Fruit fly (Drosophila melanogaster): ENCODE measurements around the gene dsx-c73A.

DNA sequence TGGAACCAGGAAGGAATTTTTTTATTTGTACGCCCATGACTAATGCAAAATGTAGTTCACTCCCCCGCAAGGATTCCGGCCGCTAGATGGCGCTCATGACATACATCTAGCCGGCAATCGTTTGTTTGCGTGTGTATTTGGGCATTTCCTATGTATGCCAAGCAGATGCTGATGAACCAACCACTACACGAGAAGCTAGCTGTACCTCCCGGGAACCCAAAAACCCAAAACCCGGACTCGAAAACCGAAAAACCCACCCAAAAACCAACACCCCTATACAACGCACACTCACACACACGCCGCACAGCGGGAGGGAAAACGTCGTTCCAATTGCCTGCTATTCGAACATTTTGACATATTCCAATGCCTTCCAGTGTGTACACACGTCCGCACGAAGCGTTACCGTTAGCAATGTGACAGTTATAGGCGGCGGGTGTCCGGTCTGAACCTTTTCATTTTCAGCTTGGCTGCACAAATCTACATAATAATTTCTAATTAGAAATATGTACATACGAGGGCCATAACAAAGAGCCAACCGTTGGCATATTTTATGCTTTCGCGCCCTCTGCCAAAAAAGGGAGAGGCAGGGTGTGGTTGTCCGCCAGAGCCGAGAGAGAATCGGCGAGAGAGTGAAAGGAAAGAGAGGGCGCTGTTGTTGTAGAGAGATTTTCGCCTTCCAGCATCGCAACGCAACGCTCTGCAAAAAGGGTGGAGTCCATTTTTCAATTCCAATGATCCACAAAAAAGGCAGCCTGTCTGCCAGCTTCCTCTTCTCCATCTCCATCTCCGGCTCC, 43.7 kb downstream of the dsx-c73A start:
- TF ChIP-seq insv (optimal IDR thresholded peaks at IDR 0.05), result no peak
- TF ChIP-seq Myc (optimal IDR thresholded peaks at IDR 0.05), result no peak
- no peak for TF ChIP-seq ttk (optimal IDR thresholded peaks at IDR 0.05)
- TF ChIP-seq psq (optimal IDR thresholded peaks at IDR 0.05), result no peak
- TF ChIP-seq h (optimal IDR thresholded peaks at IDR 0.05), result no peak
- TF ChIP-seq Sin3A (optimal IDR thresholded peaks at IDR 0.05), result no peak
